Worm (Caenorhabditis elegans): ENCODE measurements around the gene snx-13.

snx-13 gene

ce11 chrIV:17087384-17088099, at the start of gene snx-13, which contains the start of gene snr-1:
TSS of gene snx-13 (minus strand) at chrIV:17087438.
TSS of gene snr-1 (plus strand) at chrIV:17088049.
- TF ChIP-seq elt-2 (tag; optimal IDR thresholded peaks at IDR 0.05) = peak; percentile 52
- no peak for TF ChIP-seq ZK546.5 (tag; optimal IDR thresholded peaks at IDR 0.05)
- no peak for TF ChIP-seq unc-39 (tag; optimal IDR thresholded peaks at IDR 0.05)
- no peak for TF ChIP-seq nhr-67 (tag; optimal IDR thresholded peaks at IDR 0.05)
- no peak for TF ChIP-seq zag-1 (tag; optimal IDR thresholded peaks at IDR 0.05)
- TF ChIP-seq aly-2 (tag; optimal IDR thresholded peaks at IDR 0.05) = no peak
- no peak for TF ChIP-seq nhr-77 (tag; optimal IDR thresholded peaks at IDR 0.05)
- TF ChIP-seq elt-1 (tag; optimal IDR thresholded peaks at IDR 0.05) = no peak
- TF ChIP-seq unc-62 (GFP tag; optimal IDR thresholded peaks at IDR 0.05) = no peak
- TF ChIP-seq fkh-2 (tag; optimal IDR thresholded peaks at IDR 0.05) = no peak
- no peak for TF ChIP-seq daf-12 (tag; optimal IDR thresholded peaks at IDR 0.05)
- TF ChIP-seq jun-1 (tag; optimal IDR thresholded peaks at IDR 0.05) = no peak
- peak; percentile 82 for TF ChIP-seq hmg-11 (tag; optimal IDR thresholded peaks at IDR 0.05)
- peak; percentile 41 for TF ChIP-seq nhr-25 (tag; optimal IDR thresholded peaks at IDR 0.05)
- no peak for TF ChIP-seq mml-1 (tag; optimal IDR thresholded peaks at IDR 0.05)
- TF ChIP-seq ztf-4 (tag; optimal IDR thresholded peaks at IDR 0.05) = no peak
- no peak for TF ChIP-seq egl-27 (tag; optimal IDR thresholded peaks at IDR 0.05)
- TF ChIP-seq eor-1 (tag; optimal IDR thresholded peaks at IDR 0.05) = no peak
- TF ChIP-seq pqm-1 (tag; optimal IDR thresholded peaks at IDR 0.05) = peak; percentile 1
- TF ChIP-seq ztf-11 (tag; optimal IDR thresholded peaks at IDR 0.05) = no peak
- peak; percentile 77 for TF ChIP-seq nfya-1 (tag; optimal IDR thresholded peaks at IDR 0.05; ENCODE audit: insufficient read depth)
- no peak for TF ChIP-seq sea-2 (GFP tag; optimal IDR thresholded peaks at IDR 0.05)
- TF ChIP-seq nhr-43 (tag; optimal IDR thresholded peaks at IDR 0.05; ENCODE audit: poor library complexity, severe bottlenecking) = no peak
- TF ChIP-seq nhr-28 (tag; optimal IDR thresholded peaks at IDR 0.05) = no peak
- no peak for TF ChIP-seq skn-1 (tag; optimal IDR thresholded peaks at IDR 0.05)
- no peak for TF ChIP-seq tbx-2 (tag; optimal IDR thresholded peaks at IDR 0.05)
- TF ChIP-seq pha-4 (tag; optimal IDR thresholded peaks at IDR 0.05) = peak; percentile 85
- TF ChIP-seq ceh-16 (tag; optimal IDR thresholded peaks at IDR 0.05) = no peak
- TF ChIP-seq nhr-237 (tag; optimal IDR thresholded peaks at IDR 0.05) = no peak
- no peak for TF ChIP-seq elt-3 (tag; optimal IDR thresholded peaks at IDR 0.05)
- no peak for TF ChIP-seq nhr-12 (tag; optimal IDR thresholded peaks at IDR 0.05)
- TF ChIP-seq R02D3.7 (tag; optimal IDR thresholded peaks at IDR 0.05) = peak; percentile 29
- TF ChIP-seq fkh-10 (GFP tag; optimal IDR thresholded peaks at IDR 0.05) = peak; percentile 19
- TF ChIP-seq lin-39 (tag; optimal IDR thresholded peaks at IDR 0.05) = peak; percentile 55
- TF ChIP-seq mdl-1 (tag; optimal IDR thresholded peaks at IDR 0.05) = no peak
- TF ChIP-seq egl-5 (tag; optimal IDR thresholded peaks at IDR 0.05) = no peak
- no peak for TF ChIP-seq fos-1 (tag; optimal IDR thresholded peaks at IDR 0.05)
- no peak for TF ChIP-seq nhr-11 (tag; optimal IDR thresholded peaks at IDR 0.05)
- peak; percentile 43 for TF ChIP-seq snpc-4 (tag; optimal IDR thresholded peaks at IDR 0.05)
- peak; percentile 73 for TF ChIP-seq nhr-23 (tag; optimal IDR thresholded peaks at IDR 0.05)
- peak; percentile 56 for TF ChIP-seq lsy-12 (tag; optimal IDR thresholded peaks at IDR 0.05)
- TF ChIP-seq nhr-76 (tag; optimal IDR thresholded peaks at IDR 0.05) = no peak
- TF ChIP-seq ama-1 (optimal IDR thresholded peaks at IDR 0.05) = no peak
- no peak for TF ChIP-seq ceh-9 (tag; optimal IDR thresholded peaks at IDR 0.05)
- TF ChIP-seq ceh-28 (tag; optimal IDR thresholded peaks at IDR 0.05) = peak; percentile 22
- TF ChIP-seq lin-15B (tag; optimal IDR thresholded peaks at IDR 0.05) = peak; percentile 91
- TF ChIP-seq ceh-82 (tag; optimal IDR thresholded peaks at IDR 0.05) = no peak
